Worm (Caenorhabditis elegans) whole organism, early embryonic: ENCODE results near the gene ZK632.12.

Experiments used
- ama-1 ChIP-seq: fragments of 150-350 bp; optimal IDR thresholded peaks from 2 replicates; lab custom pipeline; 2014
- ets-7 ChIP-seq: sonication (generic microtip); optimal IDR thresholded peaks from 2 replicates; lab custom pipeline; 2016; ENCODE audit warnings: missing genotype, missing genetic modification characterization, missing compliant biosample characterization
- flt-1 ChIP-seq: fragments of 200-800 bp; sonication (Bioruptor generic); IDR thresholded peaks from 2 replicates; pipeline ENCODE4 v1.3.6; 2022; ENCODE audit warnings: missing genetic modification characterization, missing compliant biosample characterization
- hnd-1 ChIP-seq: sonication (generic microtip); optimal IDR thresholded peaks from 2 replicates; lab custom pipeline; 2016; ENCODE audit warnings: missing genetic modification characterization, missing compliant biosample characterization
- scrt-1 ChIP-seq: fragments of 200-800 bp; sonication (Bioruptor generic); IDR thresholded peaks from 2 replicates; pipeline ENCODE4 v1.3.6; 2022; ENCODE audit warnings: missing genetic modification characterization, missing compliant biosample characterization
- tra-4 ChIP-seq: sonication (generic microtip); optimal IDR thresholded peaks from 2 replicates; lab custom pipeline; 2017; ENCODE audit warnings: missing genetic modification characterization, missing compliant biosample characterization

DNA sequence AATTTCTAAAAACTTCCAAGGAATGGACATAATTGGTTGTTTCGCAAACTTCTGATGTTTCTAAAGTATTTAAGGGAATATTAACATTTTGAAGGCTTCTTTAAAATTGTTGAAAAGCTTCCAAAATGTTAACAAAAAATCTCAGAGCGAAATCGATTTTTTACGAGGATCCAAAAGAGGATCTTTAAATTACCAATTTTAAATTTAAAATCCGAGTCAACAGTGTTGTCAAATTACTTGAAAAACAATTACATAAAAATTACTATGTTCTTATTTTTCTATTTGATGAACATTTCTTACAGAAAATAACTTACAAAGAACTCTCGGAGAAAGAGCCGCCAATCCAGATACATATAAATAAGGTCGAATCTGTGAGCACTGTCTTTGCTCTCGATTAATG, 46.3 kb downstream of the ZK632.12 start, which contains the start of gene ZK757.10:
- no peak for TF ChIP-seq ama-1 (lab: Kevin White, UChicago)
- TF ChIP-seq tra-4 (tag; lab: Kevin White, UChicago): no peak
- no peak for TF ChIP-seq scrt-1 (GFP tag; lab: Robert Waterston, UW)
- no peak for TF ChIP-seq flt-1
- TF ChIP-seq ets-7 (tag; lab: Kevin White, UChicago): no peak
- no peak for TF ChIP-seq hnd-1 (tag; lab: Kevin White, UChicago)
